Worm (Caenorhabditis elegans) whole organism, L4 larva: Measurements from ENCODE around the gene clp-10.

Experiments used
- F37D6.2 ChIP-seq: sonication (generic microtip); optimal IDR thresholded peaks from 2 replicates; lab custom pipeline; 2016; ENCODE audit warnings: mild to moderate bottlenecking, missing genetic modification characterization, missing compliant biosample characterization
- T20F7.1 ChIP-seq: fragments of 200-800 bp; sonication (Bioruptor generic); optimal IDR thresholded peaks from 2 replicates; lab custom pipeline; 2018; ENCODE audit warnings: mild to moderate bottlenecking, missing genetic modification characterization, missing compliant biosample characterization
- T26A8.4 ChIP-seq: fragments of 200-800 bp; sonication (Bioruptor generic); IDR thresholded peaks from 2 replicates; pipeline ENCODE4 v1.3.6; 2022; ENCODE audit warnings: missing genetic modification characterization, missing compliant biosample characterization
- Y105C5A.15 ChIP-seq: fragments of 200-800 bp; sonication (Bioruptor generic); IDR thresholded peaks from 2 replicates; pipeline ENCODE4 v1.3.6; 2022; ENCODE audit warnings: missing genetic modification characterization, missing compliant biosample characterization
- aha-1 ChIP-seq: fragments of 150-350 bp; peaks from one replicate; lab custom pipeline; 2014; ENCODE audit warnings: missing biosample characterization, missing genetic modification characterization
- ces-1 ChIP-seq: fragments of 150-350 bp; sonication (generic microtip); optimal IDR thresholded peaks from 4 replicates; lab custom pipeline; 2014; ENCODE audit warnings: missing biosample characterization, missing genetic modification reagents, missing genetic modification characterization
- daf-16 ChIP-seq, 3 experiments: sonication (generic microtip); optimal IDR thresholded peaks; 2 replicates each; lab custom pipeline; 2016 to 2017; ENCODE audit warnings: missing genetic modification characterization in 3 of 3, missing genetic modification reagents in 3 of 3, mild to moderate bottlenecking in 2 of 3, missing compliant biosample characterization in 2 of 3, missing biosample characterization in 1 of 3, moderate library complexity in 1 of 3
- duxl-1 ChIP-seq: sonication (generic microtip); optimal IDR thresholded peaks from 2 replicates; lab custom pipeline; 2016; ENCODE audit warnings: mild to moderate bottlenecking, missing genetic modification characterization, moderate library complexity, missing compliant biosample characterization; ENCODE audit not compliant: poor library complexity
- dve-1 ChIP-seq: sonication (generic microtip); optimal IDR thresholded peaks from 2 replicates; lab custom pipeline; 2017; ENCODE audit warnings: antibody characterized with exemption, mild to moderate bottlenecking, missing genetic modification characterization, missing compliant biosample characterization; ENCODE audit not compliant: insufficient read depth
- egl-27 ChIP-seq: sonication (generic microtip); optimal IDR thresholded peaks from 3 replicates; lab custom pipeline; 2017; ENCODE audit warnings: missing biosample characterization, missing genetic modification reagents, missing genetic modification characterization
- fkh-10 ChIP-seq: fragments of 150-350 bp; optimal IDR thresholded peaks from 2 replicates; lab custom pipeline; 2014; ENCODE audit warnings: missing biosample characterization, missing genetic modification reagents, missing genetic modification characterization
- hif-1 ChIP-seq, 2 experiments: sonication (generic microtip); optimal IDR thresholded peaks; 2 replicates each; lab custom pipeline; 2016 to 2017; ENCODE audit warnings: missing compliant biosample characterization in 2 of 2, missing genetic modification characterization in 2 of 2, missing genetic modification reagents in 2 of 2, missing genotype in 2 of 2, mild to moderate bottlenecking in 1 of 2
- hlh-11 ChIP-seq: fragments of 200-800 bp; sonication (Bioruptor generic); optimal IDR thresholded peaks from 2 replicates; lab custom pipeline; 2018; ENCODE audit warnings: mild to moderate bottlenecking, missing genetic modification characterization, missing compliant biosample characterization
- hlh-30 ChIP-seq: sonication (generic microtip); optimal IDR thresholded peaks from 2 replicates; lab custom pipeline; 2017; ENCODE audit warnings: antibody characterized with exemption, mild to moderate bottlenecking, missing genetic modification characterization, missing compliant biosample characterization; ENCODE audit not compliant: insufficient read depth
- hmg-1.1 ChIP-seq: fragments of 200-800 bp; sonication (Bioruptor generic); IDR thresholded peaks from 2 replicates; pipeline ENCODE4 v1.3.6; 2022; ENCODE audit warnings: missing genetic modification reagents, missing genetic modification characterization, missing compliant biosample characterization
- jun-1 ChIP-seq: fragments of 150-350 bp; optimal IDR thresholded peaks from 2 replicates; lab custom pipeline; 2014; ENCODE audit warnings: missing biosample characterization, missing genetic modification reagents, missing genetic modification characterization
- lim-7 ChIP-seq: fragments of 200-800 bp; sonication (Bioruptor generic); IDR thresholded peaks from 2 replicates; pipeline ENCODE4 v1.3.6; 2022; ENCODE audit warnings: missing genetic modification characterization, missing compliant biosample characterization
- lin-15B ChIP-seq: fragments of 150-350 bp; sonication (generic microtip); optimal IDR thresholded peaks from 3 replicates; lab custom pipeline; 2014; ENCODE audit warnings: missing biosample characterization, missing genetic modification characterization
- lin-38 ChIP-seq: fragments of 200-800 bp; sonication (Bioruptor generic); IDR thresholded peaks from 2 replicates; pipeline ENCODE4 v1.3.6; 2022; ENCODE audit warnings: missing genetic modification reagents, missing genetic modification characterization, missing compliant biosample characterization
- lin-39 ChIP-seq: fragments of 150-350 bp; optimal IDR thresholded peaks from 2 replicates; lab custom pipeline; 2014; ENCODE audit warnings: missing biosample characterization, missing genetic modification reagents, missing genetic modification characterization
- lsy-2 ChIP-seq, 2 experiments: fragments of 150-350 bp in 1 of 2; sonication (generic microtip) in 1 of 2; optimal IDR thresholded peaks; 2 replicates each; lab custom pipeline; 2014 to 2017; ENCODE audit warnings: missing biosample characterization in 2 of 2, missing genetic modification characterization in 2 of 2
- madf-5 ChIP-seq, 2 experiments: fragments of 200-800 bp; sonication (Bioruptor generic); IDR thresholded peaks; 2 replicates each; pipeline ENCODE4 v1.3.6; 2022; ENCODE audit warnings: missing compliant biosample characterization in 2 of 2, missing genetic modification characterization in 2 of 2
- mdl-1 ChIP-seq, 2 experiments: fragments of 150-350 bp in 1 of 2; sonication (generic microtip) in 1 of 2; optimal IDR thresholded peaks; 2 replicates each; lab custom pipeline; 2014 to 2017; ENCODE audit warnings: missing biosample characterization in 2 of 2, missing genetic modification characterization in 2 of 2
- mep-1 ChIP-seq: fragments of 150-350 bp; sonication (generic microtip); optimal IDR thresholded peaks from 3 replicates; lab custom pipeline; 2014; ENCODE audit warnings: missing biosample characterization, missing genetic modification characterization
- mes-2 ChIP-seq: sonication (generic microtip); optimal IDR thresholded peaks from 2 replicates; lab custom pipeline; 2016; ENCODE audit warnings: missing genotype, mild to moderate bottlenecking, missing genetic modification characterization, missing compliant biosample characterization; ENCODE audit not compliant: poor library complexity, severe bottlenecking
- nhr-111 ChIP-seq: fragments of 200-800 bp; sonication (Bioruptor generic); optimal IDR thresholded peaks from 2 replicates; lab custom pipeline; 2018; ENCODE audit warnings: mild to moderate bottlenecking, missing genetic modification characterization, missing compliant biosample characterization
- nhr-25 ChIP-seq: sonication (generic microtip); optimal IDR thresholded peaks from 2 replicates; lab custom pipeline; 2017; ENCODE audit warnings: missing genetic modification characterization, mild to moderate bottlenecking, missing compliant biosample characterization, antibody characterized with exemption, moderate library complexity, borderline replicate concordance; ENCODE audit not compliant: insufficient read depth
- nhr-28 ChIP-seq: fragments of 150-350 bp; optimal IDR thresholded peaks from 2 replicates; lab custom pipeline; 2014; ENCODE audit warnings: missing biosample characterization, missing genetic modification characterization
- nhr-41 ChIP-seq: fragments of 200-800 bp; sonication (Bioruptor generic); IDR thresholded peaks from 2 replicates; pipeline ENCODE4 v1.3.6; 2022; ENCODE audit warnings: missing genetic modification reagents, missing genetic modification characterization, missing compliant biosample characterization
- nhr-48 ChIP-seq: sonication (generic microtip); optimal IDR thresholded peaks from 2 replicates; lab custom pipeline; 2016; ENCODE audit warnings: mild to moderate bottlenecking, missing genetic modification characterization, missing compliant biosample characterization
- nhr-76 ChIP-seq: fragments of 150-350 bp; optimal IDR thresholded peaks from 2 replicates; lab custom pipeline; 2014; ENCODE audit warnings: missing biosample characterization, missing genetic modification characterization
- rbr-2 ChIP-seq: sonication (generic microtip); optimal IDR thresholded peaks from 2 replicates; lab custom pipeline; 2016; ENCODE audit warnings: missing genotype, missing genetic modification characterization, missing compliant biosample characterization
- set-16 ChIP-seq: fragments of 200-800 bp; sonication (Bioruptor generic); IDR thresholded peaks from 2 replicates; pipeline ENCODE4 v1.3.6; 2022; ENCODE audit warnings: missing genetic modification reagents, missing genetic modification characterization, missing compliant biosample characterization
- skn-1 ChIP-seq: fragments of 150-350 bp; optimal IDR thresholded peaks from 2 replicates; lab custom pipeline; 2014; ENCODE audit warnings: missing biosample characterization, missing genetic modification characterization
- snpc-1.2 ChIP-seq: fragments of 200-800 bp; sonication (Bioruptor generic); IDR thresholded peaks from 2 replicates; pipeline ENCODE4 v1.3.6; 2022; ENCODE audit warnings: missing genetic modification reagents, missing genetic modification characterization, missing compliant biosample characterization
- spr-3 ChIP-seq: fragments of 200-800 bp; sonication (Bioruptor generic); optimal IDR thresholded peaks from 2 replicates; lab custom pipeline; 2018; ENCODE audit warnings: mild to moderate bottlenecking, missing genetic modification characterization, missing compliant biosample characterization
- tag-97 ChIP-seq: fragments of 200-800 bp; sonication (Bioruptor generic); IDR thresholded peaks from 2 replicates; pipeline ENCODE4 v1.3.6; 2022; ENCODE audit warnings: missing genetic modification characterization, missing compliant biosample characterization
- tra-1 ChIP-seq: fragments of 200-800 bp; sonication (Bioruptor generic); IDR thresholded peaks from 2 replicates; pipeline ENCODE4 v1.3.6; 2022; ENCODE audit warnings: missing genetic modification reagents, missing genetic modification characterization, missing compliant biosample characterization
- unc-130 ChIP-seq: sonication (generic microtip); optimal IDR thresholded peaks from 2 replicates; lab custom pipeline; 2016; ENCODE audit warnings: missing genetic modification reagents, missing genetic modification characterization, missing compliant biosample characterization
- unc-62 ChIP-seq, 3 experiments: fragments of 150-350 bp in 1 of 3; sonication (generic microtip); optimal IDR thresholded peaks in 2 of 3; peaks in 1 of 3; 1 replicate in 1 of 3; 2 replicates in 2 of 3; lab custom pipeline; 2014 to 2017; ENCODE audit warnings: missing biosample characterization in 3 of 3, missing genetic modification characterization in 3 of 3, missing genetic modification reagents in 3 of 3, missing genotype in 1 of 3
- vab-7 ChIP-seq: fragments of 200-800 bp; sonication (Bioruptor generic); IDR thresholded peaks from 2 replicates; pipeline ENCODE4 v1.3.6; 2022; ENCODE audit warnings: missing genetic modification reagents, missing genetic modification characterization, missing compliant biosample characterization
- zag-1 ChIP-seq: fragments of 150-350 bp; optimal IDR thresholded peaks from 2 replicates; lab custom pipeline; 2014; ENCODE audit warnings: missing biosample characterization, missing genetic modification characterization
- zfp-2 ChIP-seq: sonication (generic microtip); optimal IDR thresholded peaks from 2 replicates; lab custom pipeline; 2016; ENCODE audit warnings: mild to moderate bottlenecking, missing genetic modification characterization, missing compliant biosample characterization

The clp-10 gene

DNA sequence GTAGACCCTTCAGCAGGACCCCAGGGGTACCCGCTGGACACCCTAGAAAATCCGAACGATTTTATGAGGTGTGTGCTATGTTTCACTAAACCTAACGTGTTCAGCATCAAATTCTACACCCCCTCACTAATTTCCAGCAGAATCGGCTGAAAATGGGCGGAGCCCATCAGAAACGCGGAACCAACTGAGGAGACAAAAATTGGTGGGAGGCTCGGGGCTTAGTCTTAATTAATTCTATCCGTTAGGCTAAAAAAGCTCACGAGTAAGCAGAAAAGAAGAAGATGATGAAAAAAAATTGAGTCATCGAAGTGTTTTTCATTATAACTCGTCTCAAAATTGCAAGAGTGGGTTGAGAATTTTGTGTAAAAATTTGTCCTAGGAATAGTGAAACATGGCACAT lies 9.2 kb downstream of the clp-10 start:
- no peak for TF ChIP-seq T20F7.1 (GFP tag; lab: Kevin White, UChicago)
- no peak for TF ChIP-seq daf-16 (GFP tag; optimal IDR thresholded peaks at IDR 0.05; lab: Kevin White, UChicago)
- TF ChIP-seq daf-16 (tag; optimal IDR thresholded peaks at IDR 0.05; lab: Kevin White, UChicago): no peak
- TF ChIP-seq duxl-1 (tag; lab: Kevin White, UChicago): no peak
- no peak for TF ChIP-seq nhr-111 (GFP tag; lab: Kevin White, UChicago)
- no peak for TF ChIP-seq unc-62 (GFP tag; optimal IDR thresholded peaks at IDR 0.05 in 1 of 2; lab: Kevin White, UChicago)
- TF ChIP-seq unc-62 (tag; optimal IDR thresholded peaks at IDR 0.05; lab: Kevin White, UChicago): no peak
- no peak for TF ChIP-seq aha-1 (tag; lab: Kevin White, UChicago)
- TF ChIP-seq lin-15B (tag; lab: Kevin White, UChicago): no peak
- TF ChIP-seq, all 104 proteins: peak for 0

DNA sequence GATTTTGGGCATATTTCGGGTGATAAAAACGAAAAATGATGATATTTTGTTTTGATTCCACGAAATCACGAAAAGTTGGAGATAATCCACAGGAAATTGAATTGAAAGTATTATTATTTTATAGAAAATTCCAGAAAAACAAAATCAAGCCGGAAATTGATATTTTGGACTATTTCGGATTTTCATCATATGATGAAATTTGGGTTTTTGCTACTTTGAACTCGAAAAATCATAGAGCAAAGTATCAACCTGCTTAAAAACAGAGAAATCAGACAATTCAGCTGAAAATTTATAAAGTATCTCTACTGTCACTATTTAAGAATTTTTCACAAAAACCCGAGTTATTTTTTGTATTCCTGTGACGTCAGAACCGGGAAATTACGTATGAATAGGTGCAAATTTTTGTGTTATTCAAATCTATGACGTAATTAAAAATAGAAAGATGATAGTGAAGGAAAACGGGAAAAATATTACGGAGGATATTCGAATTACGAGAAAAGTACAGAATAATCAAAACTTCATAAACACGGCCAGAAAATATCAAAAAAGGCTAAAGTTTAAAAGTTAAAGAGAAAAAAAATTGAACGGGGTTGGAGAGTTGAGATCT lies 10.6 kb downstream of the clp-10 start:
- TF ChIP-seq egl-27 (no peak), lim-7 (GFP tag; lab: Robert Waterston, UW) (no peak), Y105C5A.15 (GFP tag; lab: Robert Waterston, UW) (no peak), nhr-76 (tag; lab: Kevin White, UChicago) (no peak)

DNA sequence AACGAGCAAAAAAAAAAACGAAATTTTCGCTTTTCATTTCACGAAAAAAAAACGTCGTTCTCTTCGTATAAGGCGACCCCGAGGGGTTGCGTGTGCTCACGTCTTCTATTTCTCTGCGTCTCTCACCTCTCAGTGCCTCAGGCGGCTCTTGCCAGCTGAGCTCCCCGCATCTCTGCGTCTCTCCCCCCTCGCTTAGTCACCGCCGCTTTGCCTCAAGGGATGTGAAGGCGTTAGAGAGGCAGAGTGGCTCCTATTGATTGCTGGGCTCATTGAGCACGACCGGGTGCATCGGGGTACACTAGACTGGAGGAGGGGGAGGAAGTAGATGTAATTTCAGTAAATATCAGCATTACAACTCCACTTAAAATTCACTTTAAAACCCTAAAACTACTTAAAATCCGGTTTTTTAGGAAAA lies 12.4 kb downstream of the clp-10 start:
- TF ChIP-seq hlh-11 (peak; percentile 84), vab-7 (GFP tag; lab: Robert Waterston, UW) (0 out of 2 replicates have a peak, but pooled peaks have one; percentile 42), dve-1 (tag; lab: Kevin White, UChicago) (no peak), mes-2 (tag; lab: Kevin White, UChicago) (peak; percentile 55), nhr-25 (no peak), lin-39 (tag; lab: Kevin White, UChicago) (no peak), lsy-2 (tag; optimal IDR thresholded peaks at IDR 0.05; lab: Kevin White, UChicago) (peak; percentile 61 to 68), unc-130 (GFP tag; lab: Kevin White, UChicago) (no peak), jun-1 (no peak), F37D6.2 (tag; lab: Kevin White, UChicago) (peak; percentile 80), mep-1 (peak; percentile 46), hmg-1.1 (GFP tag; lab: Robert Waterston, UW) (peak; percentile 82), mdl-1 (tag; optimal IDR thresholded peaks at IDR 0.05; lab: Kevin White, UChicago) (peak; percentile 69 to 72), skn-1 (tag; lab: Kevin White, UChicago) (no peak), lin-15B (tag; lab: Kevin White, UChicago) (no peak), madf-5 (GFP tag; IDR thresholded peaks at IDR 0.05; lab: Robert Waterston, UW) (no peak), aha-1 (tag; lab: Kevin White, UChicago) (peak; percentile 93), tra-1 (GFP tag; lab: Robert Waterston, UW) (peak; percentile 62; the same call in 1 of the 2 replicates), T26A8.4 (GFP tag; lab: Robert Waterston, UW) (peak; percentile 37; the same call in 1 of the 2 replicates), ces-1 (GFP tag; lab: Kevin White, UChicago) (no peak), rbr-2 (tag; lab: Kevin White, UChicago) (peak; percentile 85), nhr-28 (tag; lab: Kevin White, UChicago) (no peak), nhr-41 (no peak), hif-1 (tag; optimal IDR thresholded peaks at IDR 0.05; lab: Kevin White, UChicago) (peak in 1 of 2 experiments; percentile 80), hlh-30 (tag; lab: Kevin White, UChicago) (peak; percentile 94), nhr-48 (tag; lab: Kevin White, UChicago) (peak; percentile 76), spr-3 (GFP tag; lab: Kevin White, UChicago) (peak; percentile 1), zfp-2 (tag; lab: Kevin White, UChicago) (no peak), fkh-10 (GFP tag; lab: Kevin White, UChicago) (peak; percentile 82), zag-1 (peak; percentile 32), lin-38 (0 out of 2 replicates have a peak, but pooled peaks have one; percentile 11), unc-62 (GFP tag; optimal IDR thresholded peaks at IDR 0.05 in 1 of 2; lab: Kevin White, UChicago) (peak in 1 of 2 experiments; percentile 61), unc-62 (tag; optimal IDR thresholded peaks at IDR 0.05; lab: Kevin White, UChicago) (no peak), daf-16 (GFP tag; optimal IDR thresholded peaks at IDR 0.05; lab: Kevin White, UChicago) (no peak), daf-16 (tag; optimal IDR thresholded peaks at IDR 0.05; lab: Kevin White, UChicago) (no peak), tag-97 (GFP tag; lab: Robert Waterston, UW) (0 out of 2 replicates have a peak, but pooled peaks have one; percentile 12), snpc-1.2 (GFP tag; lab: Robert Waterston, UW) (no peak), set-16 (GFP tag; lab: Robert Waterston, UW) (peak; percentile 97)
